Fruit fly (Drosophila melanogaster): ENCODE measurements around the gene CG13310.
A peak's percentile ranks its signal among the peaks of the same experiment; 100 is the strongest.

CG13310 gene

dm6 chr3L:8787701-8788100, 12.6 kb downstream of the CG13310 start (continued):
- no peak for TF ChIP-seq eyg (GFP tag; optimal IDR thresholded peaks at IDR 0.05)
- TF ChIP-seq Hr51 (GFP tag; optimal IDR thresholded peaks at IDR 0.05): no peak
- TF ChIP-seq fu2 (GFP tag; optimal IDR thresholded peaks at IDR 0.05): no peak
- TF ChIP-seq bigmax (GFP tag; optimal IDR thresholded peaks at IDR 0.05): peak; percentile 59
- TF ChIP-seq usp (GFP tag; optimal IDR thresholded peaks at IDR 0.05): no peak
- TF ChIP-seq Atf6 (GFP tag; IDR thresholded peaks at IDR 0.05): no peak
- TF ChIP-seq ATbp (GFP tag; optimal IDR thresholded peaks at IDR 0.05): no peak
- no peak for TF ChIP-seq ftz-f1 (GFP tag; optimal IDR thresholded peaks at IDR 0.05)
- TF ChIP-seq CG34376 (GFP tag; optimal IDR thresholded peaks at IDR 0.05): peak; percentile 84
- no peak for TF ChIP-seq slp2 (GFP tag; optimal IDR thresholded peaks at IDR 0.05)
- TF ChIP-seq CG2678 (tag; optimal IDR thresholded peaks at IDR 0.05): peak; percentile 6
- TF ChIP-seq mirr (GFP tag; optimal IDR thresholded peaks at IDR 0.05): peak; percentile 33
- TF ChIP-seq Stat92E (GFP tag; optimal IDR thresholded peaks at IDR 0.05): no peak
- no peak for TF ChIP-seq CG4707 (GFP tag; optimal IDR thresholded peaks at IDR 0.05)
- TF ChIP-seq grn (GFP tag; optimal IDR thresholded peaks at IDR 0.05): peak; percentile 69
- TF ChIP-seq bbx (GFP tag; IDR thresholded peaks at IDR 0.05; ENCODE audit: partially characterized antibody): no peak

dm6 chr3L:8787240-8787639, 13.1 kb downstream of the CG13310 start:
- TF ChIP-seq CG15479 (GFP tag; optimal IDR thresholded peaks at IDR 0.05) (no peak), CG15514 (GFP tag; optimal IDR thresholded peaks at IDR 0.05) (peak; percentile 14), CG9437 (GFP tag; optimal IDR thresholded peaks at IDR 0.05) (peak; percentile 98), CG13424 (tag; optimal IDR thresholded peaks at IDR 0.05) (no peak), MBD-R2 (GFP tag; IDR thresholded peaks at IDR 0.05) (0 out of 2 replicates have a peak, but pooled peaks have one; percentile 11), CG6654 (GFP tag; optimal IDR thresholded peaks at IDR 0.05) (no peak), CG8359 (GFP tag; optimal IDR thresholded peaks at IDR 0.05; ENCODE audit: borderline replicate concordance) (peak; percentile 85)

DNA sequence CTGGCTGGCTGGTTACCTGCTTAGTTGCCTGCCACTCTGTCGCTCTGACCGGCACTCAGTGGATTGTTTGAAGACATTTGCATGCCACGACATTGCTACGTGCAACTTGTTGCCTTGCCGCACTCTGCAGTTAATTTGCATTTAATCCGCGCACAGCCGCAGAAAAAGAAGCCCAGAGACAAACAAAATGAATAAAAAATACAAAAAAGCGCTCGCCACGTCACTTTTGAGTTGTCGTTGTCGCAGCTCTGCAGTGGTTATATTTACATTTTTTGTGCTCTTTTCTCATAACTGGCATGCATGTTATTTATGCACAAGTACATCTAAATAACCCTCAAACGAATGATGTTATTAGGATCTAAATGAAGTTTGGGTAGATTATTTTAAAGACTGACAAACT, 17.0 kb downstream of the CG13310 start:
- TF ChIP-seq bsh (GFP tag; optimal IDR thresholded peaks at IDR 0.05): peak in 1 of 2 experiments; percentile 24
- TF ChIP-seq CG16863 (GFP tag; optimal IDR thresholded peaks at IDR 0.05): no peak
- 0 out of 2 replicates have a peak, but pooled peaks have one; percentile 16 for TF ChIP-seq Drgx (GFP tag; IDR thresholded peaks at IDR 0.05)
- TF ChIP-seq cato (GFP tag; optimal IDR thresholded peaks at IDR 0.05; ENCODE audit: borderline replicate concordance): no peak
- TF ChIP-seq CG9609 (GFP tag; optimal IDR thresholded peaks at IDR 0.05): no peak
- no peak for TF ChIP-seq Deaf1 (tag; optimal IDR thresholded peaks at IDR 0.05)
- TF ChIP-seq nom (GFP tag; optimal IDR thresholded peaks at IDR 0.05): peak; percentile 5

dm6 chr3L:8781993-8782392, 18.3 kb downstream of the CG13310 start:
- TF ChIP-seq Drgx (GFP tag; IDR thresholded peaks at IDR 0.05) (peak; percentile 41), Blimp-1 (GFP tag; optimal IDR thresholded peaks at IDR 0.05) (peak; percentile 19), HLH3B (GFP tag; IDR thresholded peaks at IDR 0.05) (0 out of 2 replicates have a peak, but pooled peaks have one; percentile 4), sens (GFP tag) (peak; percentile 29), bsh (GFP tag; optimal IDR thresholded peaks at IDR 0.05) (peak in 1 of 2 experiments; percentile 34), CG4854 (GFP tag; optimal IDR thresholded peaks at IDR 0.05) (no peak), ara (GFP tag; IDR thresholded peaks at IDR 0.05) (no peak)

All from whole organism, embryonic.